Worm (Caenorhabditis elegans): ENCODE results near the gene picc-1.

DNA sequence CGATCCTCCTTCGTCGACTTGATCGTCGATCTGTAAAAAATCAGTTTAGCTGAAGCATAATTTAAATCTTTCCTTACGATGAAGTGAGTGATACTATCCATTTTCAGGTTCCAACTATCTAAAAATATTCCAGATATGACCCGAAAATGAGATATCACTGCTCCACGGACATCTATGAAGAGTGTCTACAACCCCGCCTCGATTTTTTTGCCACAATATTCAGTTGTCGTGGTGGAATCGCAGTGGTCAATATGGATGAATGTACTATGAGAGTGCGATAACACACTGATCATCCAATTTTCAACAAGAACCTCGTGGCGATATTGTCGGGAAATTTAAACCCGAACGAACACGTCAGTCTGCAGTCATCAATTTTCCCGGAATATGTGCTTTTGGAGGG, 22.6 kb downstream of the picc-1 start, which contains the start of gene R01B10.2:
- TF ChIP-seq him-1 (tag; optimal IDR thresholded peaks at IDR 0.05) (no peak), W03F9.2 (tag; optimal IDR thresholded peaks at IDR 0.05) (no peak)
